Worm (Caenorhabditis elegans) whole organism, L2 larva: Measurements from ENCODE around the gene Y48E1C.4.

ENCODE experiments used
- ama-1 ChIP-seq: fragments of 150-350 bp; optimal IDR thresholded peaks from 2 replicates; lab custom pipeline; 2018; ENCODE audit warnings: inconsistent platforms
- blmp-1 ChIP-seq: sonication (generic microtip); optimal IDR thresholded peaks from 2 replicates; lab custom pipeline; 2017; ENCODE audit warnings: missing genetic modification characterization, mild to moderate bottlenecking, missing compliant biosample characterization, antibody characterized with exemption, moderate library complexity; ENCODE audit not compliant: insufficient read depth
- ceh-82 ChIP-seq: fragments of 150-350 bp; optimal IDR thresholded peaks from 2 replicates; lab custom pipeline; 2014; ENCODE audit warnings: missing biosample characterization, missing genetic modification characterization
- dmd-4 ChIP-seq: sonication (generic microtip); optimal IDR thresholded peaks from 2 replicates; lab custom pipeline; 2017; ENCODE audit warnings: missing biosample characterization, missing genetic modification characterization
- egl-27 ChIP-seq: sonication (generic microtip); optimal IDR thresholded peaks from 3 replicates; lab custom pipeline; 2017; ENCODE audit warnings: missing biosample characterization, missing genetic modification reagents, missing genetic modification characterization
- elt-3 ChIP-seq: sonication (generic microtip); optimal IDR thresholded peaks from 2 replicates; lab custom pipeline; 2017; ENCODE audit warnings: missing biosample characterization, missing genetic modification characterization
- gmeb-1 ChIP-seq: fragments of 150-350 bp; optimal IDR thresholded peaks from 2 replicates; lab custom pipeline; 2014; ENCODE audit warnings: missing biosample characterization, missing genetic modification characterization
- lin-39 ChIP-seq: fragments of 150-350 bp; optimal IDR thresholded peaks from 2 replicates; lab custom pipeline; 2014; ENCODE audit warnings: missing biosample characterization, missing genetic modification reagents, missing genetic modification characterization
- mab-5 ChIP-seq: fragments of 150-350 bp; optimal IDR thresholded peaks from 2 replicates; lab custom pipeline; 2014; ENCODE audit warnings: missing biosample characterization, missing genetic modification characterization
- mdl-1 ChIP-seq, 2 experiments: fragments of 150-350 bp in 1 of 2; sonication (generic microtip) in 1 of 2; optimal IDR thresholded peaks; 2 replicates each; lab custom pipeline; 2017; ENCODE audit warnings: missing biosample characterization in 2 of 2, missing genetic modification characterization in 2 of 2
- nhr-237 ChIP-seq: fragments of 150-350 bp; optimal IDR thresholded peaks from 2 replicates; lab custom pipeline; 2014; ENCODE audit warnings: missing biosample characterization, missing genetic modification characterization
- nhr-6 ChIP-seq: fragments of 150-350 bp; optimal IDR thresholded peaks from 2 replicates; lab custom pipeline; 2014; ENCODE audit warnings: missing biosample characterization, missing genetic modification characterization
- unc-39 ChIP-seq: fragments of 150-350 bp; optimal IDR thresholded peaks from 2 replicates; lab custom pipeline; 2014; ENCODE audit warnings: missing biosample characterization, missing genetic modification characterization
- ztf-11 ChIP-seq: sonication (generic microtip); optimal IDR thresholded peaks from 2 replicates; lab custom pipeline; 2017; ENCODE audit warnings: missing biosample characterization, missing genetic modification characterization

ce11 chrII:13402680-13403079, 33.9 kb downstream of the Y48E1C.4 start, which contains the start of gene pinn-4:
- TF ChIP-seq dmd-4 (tag; lab: Kevin White, UChicago) (no peak), nhr-237 (tag; lab: Kevin White, UChicago) (no peak), ama-1 (lab: Kevin White, UChicago) (no peak), egl-27 (tag; lab: Kevin White, UChicago) (no peak), elt-3 (tag; lab: Kevin White, UChicago) (no peak), unc-39 (no peak), mdl-1 (tag; optimal IDR thresholded peaks at IDR 0.05; lab: Kevin White, UChicago) (no peak), blmp-1 (tag; lab: Kevin White, UChicago) (no peak), ztf-11 (no peak), ceh-82 (tag; lab: Kevin White, UChicago) (no peak), gmeb-1 (tag; lab: Kevin White, UChicago) (no peak), mab-5 (no peak), nhr-6 (tag; lab: Kevin White, UChicago) (no peak), lin-39 (tag; lab: Kevin White, UChicago) (no peak)
